Worm (Caenorhabditis elegans) whole organism, L1 larva: Measurements from ENCODE around the gene slc-36.5.
A peak's percentile ranks its signal among the peaks of the same experiment; 100 is the strongest.

Source experiments
- C04F5.9 ChIP-seq: sonication (generic microtip); optimal IDR thresholded peaks from 2 replicates; lab custom pipeline; 2016; ENCODE audit warnings: missing genetic modification characterization, missing compliant biosample characterization
- C16A3.4 ChIP-seq: fragments of 150-350 bp; optimal IDR thresholded peaks from 2 replicates; lab custom pipeline; 2014; ENCODE audit warnings: missing biosample characterization, missing genetic modification characterization
- C34B4.2 ChIP-seq: sonication (generic microtip); optimal IDR thresholded peaks from 2 replicates; lab custom pipeline; 2017; ENCODE audit warnings: mild to moderate bottlenecking, missing genetic modification characterization, missing compliant biosample characterization
- F16B12.6 ChIP-seq: fragments of 150-350 bp; optimal IDR thresholded peaks from 2 replicates; lab custom pipeline; 2014; ENCODE audit warnings: missing biosample characterization, missing genetic modification characterization
- alr-1 ChIP-seq: fragments of 200-800 bp; sonication (Bioruptor generic); optimal IDR thresholded peaks from 2 replicates; lab custom pipeline; 2018; ENCODE audit warnings: borderline replicate concordance, mild to moderate bottlenecking, missing genetic modification characterization, missing compliant biosample characterization
- ceh-63 ChIP-seq: fragments of 200-800 bp; sonication (Bioruptor generic); optimal IDR thresholded peaks from 2 replicates; lab custom pipeline; 2018; ENCODE audit warnings: mild to moderate bottlenecking, missing genetic modification characterization, missing compliant biosample characterization
- ceh-8 ChIP-seq: fragments of 200-800 bp; sonication (Bioruptor generic); optimal IDR thresholded peaks from 2 replicates; lab custom pipeline; 2018; ENCODE audit warnings: mild to moderate bottlenecking, missing genetic modification characterization, moderate library complexity, missing compliant biosample characterization
- ceh-82 ChIP-seq, 3 experiments: fragments of 150-350 bp in 1 of 3; sonication (generic microtip) in 2 of 3; optimal IDR thresholded peaks; 2 replicates each; lab custom pipeline; 2014 to 2017; ENCODE audit warnings: missing biosample characterization in 3 of 3, missing genetic modification characterization in 3 of 3
- ceh-88 ChIP-seq: fragments of 200-800 bp; sonication (Bioruptor generic); IDR thresholded peaks from 2 replicates; pipeline ENCODE4 v1.3.6; 2022; ENCODE audit warnings: missing genetic modification characterization, missing compliant biosample characterization
- ces-1 ChIP-seq: fragments of 150-350 bp; optimal IDR thresholded peaks from 2 replicates; lab custom pipeline; 2014; ENCODE audit warnings: missing biosample characterization, missing genetic modification reagents, missing genetic modification characterization
- dpl-1 ChIP-seq, 3 experiments: fragments of 150-350 bp in 2 of 3; sonication (generic microtip) in 1 of 3; optimal IDR thresholded peaks; 2 replicates each; lab custom pipeline; 2014 to 2017; ENCODE audit warnings: missing biosample characterization in 3 of 3, missing genetic modification characterization in 3 of 3, missing genetic modification reagents in 3 of 3
- dsc-1 ChIP-seq: sonication (generic microtip); optimal IDR thresholded peaks from 2 replicates; lab custom pipeline; 2016; ENCODE audit warnings: mild to moderate bottlenecking, missing genetic modification characterization, missing compliant biosample characterization
- efl-1 ChIP-seq, 4 experiments: fragments of 150-350 bp; optimal IDR thresholded peaks in 3 of 4; peaks in 1 of 4; 1 replicate in 1 of 4; 2 replicates in 3 of 4; lab custom pipeline; 2014; ENCODE audit warnings: missing biosample characterization in 2 of 4, missing genetic modification characterization in 2 of 4, missing genetic modification reagents in 2 of 4
- efl-3 ChIP-seq: fragments of 200-800 bp; sonication (Bioruptor generic); optimal IDR thresholded peaks from 2 replicates; lab custom pipeline; 2018; ENCODE audit warnings: mild to moderate bottlenecking, missing genetic modification characterization, missing compliant biosample characterization
- egl-13 ChIP-seq: sonication (generic microtip); optimal IDR thresholded peaks from 2 replicates; lab custom pipeline; 2016; ENCODE audit warnings: missing genotype, missing genetic modification reagents, missing genetic modification characterization, missing compliant biosample characterization
- egl-27 ChIP-seq, 2 experiments: fragments of 150-350 bp in 1 of 2; sonication (generic microtip); optimal IDR thresholded peaks; 3 replicates each; lab custom pipeline; 2017 to 2018; ENCODE audit warnings: missing biosample characterization in 2 of 2, missing genetic modification characterization in 2 of 2, missing genetic modification reagents in 2 of 2
- elt-3 ChIP-seq, 6 experiments: fragments of 150-350 bp in 1 of 6; sonication (generic microtip); optimal IDR thresholded peaks; 2 replicates each; lab custom pipeline; 2017 to 2018; ENCODE audit warnings: missing biosample characterization in 6 of 6, missing genetic modification characterization in 6 of 6, inconsistent platforms in 1 of 6
- ets-5 ChIP-seq: fragments of 200-800 bp; sonication (Bioruptor generic); IDR thresholded peaks from 2 replicates; pipeline ENCODE4 v1.3.6; 2022; ENCODE audit warnings: missing genetic modification characterization, missing compliant biosample characterization
- fkh-8 ChIP-seq: sonication (generic microtip); optimal IDR thresholded peaks from 2 replicates; lab custom pipeline; 2016; ENCODE audit warnings: mild to moderate bottlenecking, missing genetic modification characterization, missing compliant biosample characterization
- fos-1 ChIP-seq: fragments of 150-350 bp; optimal IDR thresholded peaks from 2 replicates; lab custom pipeline; 2014; ENCODE audit warnings: missing biosample characterization, missing genetic modification characterization
- grh-1 ChIP-seq: fragments of 200-800 bp; sonication (Bioruptor generic); IDR thresholded peaks from 2 replicates; pipeline ENCODE4 v1.3.6; 2022; ENCODE audit warnings: missing genetic modification reagents, missing genetic modification characterization, missing compliant biosample characterization
- hlh-17 ChIP-seq: fragments of 200-800 bp; sonication (Bioruptor generic); optimal IDR thresholded peaks from 2 replicates; lab custom pipeline; 2018; ENCODE audit warnings: missing genetic modification characterization, mild to moderate bottlenecking, missing compliant biosample characterization, moderate library complexity, borderline replicate concordance
- hpl-2 ChIP-seq: fragments of 150-350 bp; optimal IDR thresholded peaks from 2 replicates; lab custom pipeline; 2014; ENCODE audit warnings: missing biosample characterization, missing genetic modification reagents, missing genetic modification characterization
- irx-1 ChIP-seq: sonication (generic microtip); optimal IDR thresholded peaks from 2 replicates; lab custom pipeline; 2016; ENCODE audit warnings: missing genetic modification characterization, missing compliant biosample characterization
- jun-1 ChIP-seq: fragments of 150-350 bp; optimal IDR thresholded peaks from 2 replicates; lab custom pipeline; 2014; ENCODE audit warnings: missing biosample characterization, missing genetic modification reagents, missing genetic modification characterization
- lin-13 ChIP-seq: fragments of 150-350 bp; optimal IDR thresholded peaks from 2 replicates; lab custom pipeline; 2014; ENCODE audit warnings: missing biosample characterization, missing genetic modification reagents, missing genetic modification characterization
- lin-14 ChIP-seq: fragments of 200-800 bp; sonication (Bioruptor generic); optimal IDR thresholded peaks from 2 replicates; lab custom pipeline; 2018; ENCODE audit warnings: mild to moderate bottlenecking, missing genetic modification characterization, moderate library complexity, missing compliant biosample characterization
- lin-35 ChIP-seq, 2 experiments: fragments of 150-350 bp; optimal IDR thresholded peaks; 2 replicates each; lab custom pipeline; 2014; ENCODE audit warnings: missing biosample characterization in 2 of 2, missing genetic modification characterization in 2 of 2, missing genetic modification reagents in 2 of 2
- mep-1 ChIP-seq: fragments of 150-350 bp; optimal IDR thresholded peaks from 2 replicates; lab custom pipeline; 2014; ENCODE audit warnings: missing biosample characterization, missing genetic modification characterization
- nhr-12 ChIP-seq: sonication (generic microtip); optimal IDR thresholded peaks from 2 replicates; lab custom pipeline; 2017; ENCODE audit warnings: missing biosample characterization, missing genetic modification characterization
- nhr-19 ChIP-seq: fragments of 200-800 bp; sonication (Bioruptor generic); conservative IDR thresholded peaks from 2 replicates; pipeline ENCODE4 v1.3.6; 2022; ENCODE audit warnings: missing genetic modification characterization, missing compliant biosample characterization
- nhr-77 ChIP-seq: fragments of 150-350 bp; optimal IDR thresholded peaks from 2 replicates; lab custom pipeline; 2014; ENCODE audit warnings: missing biosample characterization, missing genetic modification characterization
- nhr-84 ChIP-seq: sonication (generic microtip); optimal IDR thresholded peaks from 2 replicates; lab custom pipeline; 2017; ENCODE audit warnings: missing biosample characterization, missing genetic modification characterization
- nhr-85 ChIP-seq: sonication (generic microtip); peaks from one replicate; lab custom pipeline; 2016; ENCODE audit warnings: missing genetic modification characterization, inconsistent platforms, missing compliant biosample characterization
- nhr-90 ChIP-seq: sonication (generic microtip); optimal IDR thresholded peaks from 2 replicates; lab custom pipeline; 2016; ENCODE audit warnings: mild to moderate bottlenecking, missing genetic modification characterization, missing compliant biosample characterization; ENCODE audit not compliant: poor library complexity
- pag-3 ChIP-seq: sonication (generic microtip); optimal IDR thresholded peaks from 2 replicates; lab custom pipeline; 2017; ENCODE audit warnings: missing genetic modification characterization, mild to moderate bottlenecking, missing compliant biosample characterization, antibody characterized with exemption, borderline replicate concordance; ENCODE audit not compliant: insufficient read depth
- pax-3 ChIP-seq: fragments of 200-800 bp; sonication (Bioruptor generic); optimal IDR thresholded peaks from 2 replicates; lab custom pipeline; 2018; ENCODE audit warnings: mild to moderate bottlenecking, missing genetic modification characterization, moderate library complexity, missing compliant biosample characterization
- rnt-1 ChIP-seq: sonication (generic microtip); optimal IDR thresholded peaks from 2 replicates; lab custom pipeline; 2016; ENCODE audit warnings: mild to moderate bottlenecking, missing genetic modification characterization, moderate library complexity, missing compliant biosample characterization
- skn-1 ChIP-seq: fragments of 150-350 bp; optimal IDR thresholded peaks from 2 replicates; lab custom pipeline; 2014; ENCODE audit warnings: missing biosample characterization, missing genetic modification characterization
- snpc-4 ChIP-seq: fragments of 150-350 bp; optimal IDR thresholded peaks from 2 replicates; lab custom pipeline; 2014; ENCODE audit warnings: missing biosample characterization, missing genetic modification characterization
- sox-4 ChIP-seq: sonication (generic microtip); optimal IDR thresholded peaks from 2 replicates; lab custom pipeline; 2016; ENCODE audit warnings: missing genetic modification characterization, missing compliant biosample characterization
- sptf-1 ChIP-seq: fragments of 150-350 bp; optimal IDR thresholded peaks from 2 replicates; lab custom pipeline; 2014; ENCODE audit warnings: missing biosample characterization, missing genetic modification characterization
- sup-37 ChIP-seq: fragments of 200-800 bp; sonication (Bioruptor generic); optimal IDR thresholded peaks from 2 replicates; lab custom pipeline; 2018; ENCODE audit warnings: mild to moderate bottlenecking, missing genetic modification characterization, missing compliant biosample characterization
- tbx-2 ChIP-seq: sonication (generic microtip); optimal IDR thresholded peaks from 2 replicates; lab custom pipeline; 2016; ENCODE audit warnings: missing genetic modification characterization, missing compliant biosample characterization
- unc-30 ChIP-seq: sonication (generic microtip); optimal IDR thresholded peaks from 2 replicates; lab custom pipeline; 2017; ENCODE audit warnings: missing biosample characterization, missing genetic modification characterization
- unc-62 ChIP-seq: fragments of 150-350 bp; optimal IDR thresholded peaks from 2 replicates; lab custom pipeline; 2014; ENCODE audit warnings: missing biosample characterization, missing genetic modification reagents, missing genetic modification characterization
- unc-86 ChIP-seq: sonication (generic microtip); optimal IDR thresholded peaks from 2 replicates; lab custom pipeline; 2016; ENCODE audit warnings: missing genetic modification characterization, missing compliant biosample characterization
- vab-15 ChIP-seq: sonication (generic microtip); optimal IDR thresholded peaks from 2 replicates; lab custom pipeline; 2017; ENCODE audit warnings: missing genotype, mild to moderate bottlenecking, missing genetic modification characterization, missing compliant biosample characterization
- xbp-1 ChIP-seq: sonication (generic microtip); optimal IDR thresholded peaks from 2 replicates; lab custom pipeline; 2016; ENCODE audit warnings: missing genetic modification characterization, missing compliant biosample characterization
- ztf-4 ChIP-seq: fragments of 150-350 bp; optimal IDR thresholded peaks from 2 replicates; lab custom pipeline; 2014; ENCODE audit warnings: missing biosample characterization, missing genetic modification characterization

The slc-36.5 gene

ce11 chrII:6891838-6892237 is 15.0 kb upstream of the slc-36.5 start (continued):
- TF ChIP-seq C34B4.2 (no peak), mep-1 (tag; lab: Kevin White, UChicago) (peak; percentile 63), elt-3 (tag; optimal IDR thresholded peaks at IDR 0.05; lab: Kevin White, UChicago) (peak in 3 of 6 experiments; percentile 19 to 84 (median 76)), ces-1 (no peak), vab-15 (tag; lab: Kevin White, UChicago) (no peak), lin-14 (GFP tag; lab: Kevin White, UChicago) (peak; percentile 78), hpl-2 (GFP tag; lab: Kevin White, UChicago) (no peak), F16B12.6 (no peak), sox-4 (tag; lab: Kevin White, UChicago) (no peak), C16A3.4 (tag; lab: Kevin White, UChicago) (peak; percentile 62), sup-37 (peak; percentile 55), skn-1 (tag; lab: Kevin White, UChicago) (peak; percentile 64), nhr-84 (tag; lab: Kevin White, UChicago) (no peak), ets-5 (GFP tag; lab: Robert Waterston, UW) (no peak), tbx-2 (tag; lab: Kevin White, UChicago) (peak; percentile 84), jun-1 (tag; lab: Kevin White, UChicago) (no peak), nhr-77 (tag; lab: Kevin White, UChicago) (peak; percentile 48), ceh-8 (GFP tag; lab: Kevin White, UChicago) (no peak), unc-30 (tag; lab: Kevin White, UChicago) (no peak), nhr-90 (tag; lab: Kevin White, UChicago) (peak; percentile 63), lin-35 (GFP tag; optimal IDR thresholded peaks at IDR 0.05; lab: Kevin White, UChicago) (peak; percentile 50 to 82), pag-3 (tag; lab: Kevin White, UChicago) (no peak), rnt-1 (tag; lab: Kevin White, UChicago) (peak; percentile 75), sptf-1 (tag; lab: Kevin White, UChicago) (no peak), dpl-1 (GFP tag; optimal IDR thresholded peaks at IDR 0.05; lab: Kevin White, UChicago) (peak; percentile 15 to 46 (median 32)), nhr-85 (peak; percentile 69), ceh-82 (tag; optimal IDR thresholded peaks at IDR 0.05; lab: Kevin White, UChicago) (peak in 2 of 3 experiments; percentile 29 to 40), ceh-88 (GFP tag; lab: Robert Waterston, UW) (no peak), efl-3 (GFP tag; lab: Kevin White, UChicago) (no peak), nhr-19 (peak; percentile 99), dsc-1 (tag; lab: Kevin White, UChicago) (no peak), egl-27 (tag; optimal IDR thresholded peaks at IDR 0.05; lab: Kevin White, UChicago) (no peak), efl-1 (optimal IDR thresholded peaks at IDR 0.05; lab: Kevin White, UChicago) (peak in 1 of 2 experiments; percentile 36), efl-1 (GFP tag; optimal IDR thresholded peaks at IDR 0.05 in 1 of 2; lab: Kevin White, UChicago) (peak; percentile 20 to 92)

ce11 chrII:6891176-6891575 is 14.3 kb upstream of the slc-36.5 start:
- TF ChIP-seq ceh-63 (GFP tag; lab: Kevin White, UChicago) (no peak), ceh-88 (GFP tag; lab: Robert Waterston, UW) (no peak), fos-1 (tag; lab: Kevin White, UChicago) (no peak), nhr-12 (no peak), nhr-77 (tag; lab: Kevin White, UChicago) (no peak), lin-13 (GFP tag; lab: Kevin White, UChicago) (peak; percentile 31), dpl-1 (GFP tag; optimal IDR thresholded peaks at IDR 0.05; lab: Kevin White, UChicago) (peak in 2 of 3 experiments; percentile 15 to 38), xbp-1 (tag; lab: Kevin White, UChicago) (peak; percentile 14), C04F5.9 (tag; lab: Kevin White, UChicago) (no peak), C16A3.4 (tag; lab: Kevin White, UChicago) (peak; percentile 70), ceh-8 (GFP tag; lab: Kevin White, UChicago) (no peak), ceh-82 (tag; optimal IDR thresholded peaks at IDR 0.05; lab: Kevin White, UChicago) (no peak), unc-86 (no peak), unc-62 (no peak), mep-1 (tag; lab: Kevin White, UChicago) (no peak), pax-3 (tag; lab: Kevin White, UChicago) (no peak), ztf-4 (peak; percentile 43), hlh-17 (no peak), irx-1 (tag; lab: Kevin White, UChicago) (peak; percentile 5), egl-13 (no peak), snpc-4 (tag; lab: Kevin White, UChicago) (peak; percentile 7), grh-1 (GFP tag; lab: Robert Waterston, UW) (0 out of 2 replicates have a peak, but pooled peaks have one; percentile 9), fkh-8 (peak; percentile 8), unc-30 (tag; lab: Kevin White, UChicago) (no peak), alr-1 (no peak)
